Worm (Caenorhabditis elegans) whole organism, early embryonic: ENCODE results near the gene ech-9.

Experiments used
- B0310.2 ChIP-seq: sonication (generic microtip); optimal IDR thresholded peaks from 2 replicates; lab custom pipeline; 2016; ENCODE audit warnings: mild to moderate bottlenecking, missing genetic modification characterization, missing compliant biosample characterization
- aly-1 ChIP-seq: sonication (generic microtip); optimal IDR thresholded peaks from 2 replicates; lab custom pipeline; 2016; ENCODE audit warnings: missing genetic modification characterization, missing compliant biosample characterization
- ama-1 ChIP-seq: fragments of 150-350 bp; optimal IDR thresholded peaks from 2 replicates; lab custom pipeline; 2014
- ceh-13 ChIP-seq: fragments of 200-800 bp; sonication (Bioruptor generic); optimal IDR thresholded peaks from 2 replicates; lab custom pipeline; 2018; ENCODE audit warnings: mild to moderate bottlenecking, missing genetic modification characterization, missing compliant biosample characterization
- ets-7 ChIP-seq: sonication (generic microtip); optimal IDR thresholded peaks from 2 replicates; lab custom pipeline; 2016; ENCODE audit warnings: missing genotype, missing genetic modification characterization, missing compliant biosample characterization
- flt-1 ChIP-seq: fragments of 200-800 bp; sonication (Bioruptor generic); IDR thresholded peaks from 2 replicates; pipeline ENCODE4 v1.3.6; 2022; ENCODE audit warnings: missing genetic modification characterization, missing compliant biosample characterization
- hmbx-1 ChIP-seq: sonication (generic microtip); optimal IDR thresholded peaks from 2 replicates; lab custom pipeline; 2016; ENCODE audit warnings: mild to moderate bottlenecking, missing genetic modification characterization, missing compliant biosample characterization
- hmg-4 ChIP-seq: fragments of 200-800 bp; sonication (Bioruptor generic); optimal IDR thresholded peaks from 2 replicates; lab custom pipeline; 2018; ENCODE audit warnings: mild to moderate bottlenecking, missing genetic modification characterization, missing compliant biosample characterization
- hnd-1 ChIP-seq: sonication (generic microtip); optimal IDR thresholded peaks from 2 replicates; lab custom pipeline; 2016; ENCODE audit warnings: missing genetic modification characterization, missing compliant biosample characterization
- pes-1 ChIP-seq: fragments of 200-800 bp; sonication (Bioruptor generic); IDR thresholded peaks from 2 replicates; pipeline ENCODE4 v1.3.6; 2022; ENCODE audit warnings: missing genetic modification reagents, missing genetic modification characterization, missing compliant biosample characterization
- scrt-1 ChIP-seq: fragments of 200-800 bp; sonication (Bioruptor generic); IDR thresholded peaks from 2 replicates; pipeline ENCODE4 v1.3.6; 2022; ENCODE audit warnings: missing genetic modification characterization, missing compliant biosample characterization
- sea-1 ChIP-seq: fragments of 200-800 bp; sonication (Bioruptor generic); conservative IDR thresholded peaks from 2 replicates; pipeline ENCODE4 v1.3.6; 2022; ENCODE audit warnings: missing genetic modification characterization, missing compliant biosample characterization
- tbx-11 ChIP-seq: fragments of 200-800 bp; sonication (Bioruptor generic); IDR thresholded peaks from 2 replicates; pipeline ENCODE4 v1.3.6; 2022; ENCODE audit warnings: missing genetic modification characterization, missing compliant biosample characterization

- TF ChIP-seq ama-1 (lab: Kevin White, UChicago): no peak
- TF ChIP-seq hmg-4 (GFP tag; lab: Kevin White, UChicago): no peak
- no peak for TF ChIP-seq aly-1 (tag; lab: Kevin White, UChicago)
- no peak for TF ChIP-seq flt-1 (GFP tag; lab: Robert Waterston, UW)
- TF ChIP-seq ets-7 (tag; lab: Kevin White, UChicago): no peak
- no peak for TF ChIP-seq sea-1 (GFP tag; lab: Robert Waterston, UW)
- TF ChIP-seq ceh-13 (GFP tag; lab: Kevin White, UChicago): no peak
- TF ChIP-seq tbx-11 (GFP tag; lab: Robert Waterston, UW): no peak
- no peak for TF ChIP-seq hnd-1
- TF ChIP-seq scrt-1 (GFP tag; lab: Robert Waterston, UW): no peak
- TF ChIP-seq pes-1 (GFP tag; lab: Robert Waterston, UW): no peak
- no peak for TF ChIP-seq B0310.2 (tag; lab: Kevin White, UChicago)
- no peak for TF ChIP-seq hmbx-1 (tag; lab: Kevin White, UChicago)
Observed at ce11 chrIV:10273781-10274313, 38.7 kb upstream of the ech-9 start, which contains the start of gene Y43C5A.3.
